Fruit fly (Drosophila melanogaster): ENCODE measurements around the gene CG15370.

The CG15370 gene

dm6 chrX:9272830-9273507 is 47.7 kb downstream of the CG15370 start, which contains the start of the genes Cfp1 and Aladin (continued):
- peak; percentile 33 for TF ChIP-seq Bgb (GFP tag; IDR thresholded peaks at IDR 0.05; ENCODE audit: partially characterized antibody)
- TF ChIP-seq CG3726 (GFP tag; IDR thresholded peaks at IDR 0.05), result no peak
- no peak for TF ChIP-seq CG1647 (GFP tag; optimal IDR thresholded peaks at IDR 0.05)
- TF ChIP-seq CG18764 (GFP tag; optimal IDR thresholded peaks at IDR 0.05), result no peak
- peak; percentile 64; the same call in 2 of the 3 replicates for TF ChIP-seq knrl (GFP tag; IDR thresholded peaks at IDR 0.05; ENCODE audit: partially characterized antibody)
- peak; percentile 6 for TF ChIP-seq phol (tag; optimal IDR thresholded peaks at IDR 0.05)
- peak; percentile 43 for TF ChIP-seq inv (GFP tag; IDR thresholded peaks at IDR 0.05; ENCODE audit: partially characterized antibody)
- no peak for TF ChIP-seq tx (GFP tag; optimal IDR thresholded peaks at IDR 0.05)
- TF ChIP-seq NK7.1 (GFP tag; optimal IDR thresholded peaks at IDR 0.05), result no peak
- no peak for TF ChIP-seq Hr51 (GFP tag; optimal IDR thresholded peaks at IDR 0.05)
